Fruit fly (Drosophila melanogaster) Kc167 (cell line): ENCODE measurements around the gene AdipoR.

Source experiments
- Myc ChIP-seq: fragments of >200 bp; optimal IDR thresholded peaks from 2 replicates; lab custom pipeline; 2017; ENCODE audit warnings: missing external identifiers
- Sin3A ChIP-seq: fragments of >200 bp; optimal IDR thresholded peaks from 2 replicates; lab custom pipeline; 2018; ENCODE audit warnings: missing external identifiers
- h ChIP-seq: fragments of >200 bp; optimal IDR thresholded peaks from 3 replicates; lab custom pipeline; 2018; ENCODE audit warnings: missing external identifiers
- insv ChIP-seq: fragments of >200 bp; optimal IDR thresholded peaks from 3 replicates; lab custom pipeline; 2018; ENCODE audit warnings: missing external identifiers
- psq ChIP-seq: fragments of >200 bp; optimal IDR thresholded peaks from 2 replicates; lab custom pipeline; 2017; ENCODE audit warnings: missing external identifiers
- ttk ChIP-seq: sonication (Bioruptor generic); optimal IDR thresholded peaks from 2 replicates; lab custom pipeline; 2017; ENCODE audit warnings: missing external identifiers

The AdipoR gene

DNA sequence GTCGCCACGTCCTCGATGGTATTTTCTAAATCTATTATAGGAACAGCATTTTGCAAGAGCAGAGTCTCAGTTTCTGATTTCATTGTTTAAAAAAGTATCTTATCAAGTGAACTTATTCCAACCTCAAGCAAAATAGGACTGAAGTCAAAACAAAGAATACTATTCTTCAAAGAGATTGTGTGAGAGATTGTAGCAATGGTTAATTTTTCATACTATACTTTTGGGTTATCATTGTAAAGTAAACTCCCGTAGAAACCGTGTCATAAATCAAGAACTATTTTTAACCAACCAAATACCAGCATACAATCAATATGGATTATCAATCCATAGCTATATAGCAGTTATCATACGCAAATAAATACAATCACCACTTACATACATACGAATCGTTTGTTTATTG is 15.8 kb downstream of the AdipoR start, which contains the start of gene CG33093:
Gene CG33093, minus strand, starts transcription at position 122 of the 400 bp plus-strand sequence.
- no peak for TF ChIP-seq ttk (lab: Kevin White, UChicago)
- no peak for TF ChIP-seq insv (lab: Kevin White, UChicago)
- no peak for TF ChIP-seq Myc (lab: Kevin White, UChicago)
- no peak for TF ChIP-seq h

DNA sequence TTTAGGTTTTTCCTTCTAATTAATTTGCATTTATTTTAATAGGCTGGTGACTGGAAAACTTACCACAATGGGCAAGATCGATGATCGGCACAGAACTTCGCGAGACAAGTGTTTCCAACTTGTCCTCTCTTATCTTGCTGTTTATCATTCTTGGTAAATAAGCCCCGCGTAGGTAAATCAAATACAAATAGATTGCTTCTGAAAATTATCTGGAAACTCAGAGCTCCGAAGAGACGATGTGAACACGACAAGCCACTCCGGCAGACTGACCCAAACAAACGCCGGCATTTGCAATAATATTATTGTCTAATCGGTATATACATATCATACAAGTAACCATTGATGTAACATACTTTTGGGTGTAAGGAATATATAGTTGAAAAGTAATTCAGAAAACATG is 17.3 kb downstream of the AdipoR start, which contains the start of gene CG33099:
Gene CG33099, minus strand, starts transcription at position 268 of the 400 bp plus-strand sequence.
- no peak for TF ChIP-seq h
- TF ChIP-seq Sin3A (lab: Kevin White, UChicago), result no peak
- no peak for TF ChIP-seq Myc (lab: Kevin White, UChicago)
- no peak for TF ChIP-seq psq (lab: Kevin White, UChicago)
- TF ChIP-seq ttk (lab: Kevin White, UChicago), result no peak
- no peak for TF ChIP-seq insv (lab: Kevin White, UChicago)

DNA sequence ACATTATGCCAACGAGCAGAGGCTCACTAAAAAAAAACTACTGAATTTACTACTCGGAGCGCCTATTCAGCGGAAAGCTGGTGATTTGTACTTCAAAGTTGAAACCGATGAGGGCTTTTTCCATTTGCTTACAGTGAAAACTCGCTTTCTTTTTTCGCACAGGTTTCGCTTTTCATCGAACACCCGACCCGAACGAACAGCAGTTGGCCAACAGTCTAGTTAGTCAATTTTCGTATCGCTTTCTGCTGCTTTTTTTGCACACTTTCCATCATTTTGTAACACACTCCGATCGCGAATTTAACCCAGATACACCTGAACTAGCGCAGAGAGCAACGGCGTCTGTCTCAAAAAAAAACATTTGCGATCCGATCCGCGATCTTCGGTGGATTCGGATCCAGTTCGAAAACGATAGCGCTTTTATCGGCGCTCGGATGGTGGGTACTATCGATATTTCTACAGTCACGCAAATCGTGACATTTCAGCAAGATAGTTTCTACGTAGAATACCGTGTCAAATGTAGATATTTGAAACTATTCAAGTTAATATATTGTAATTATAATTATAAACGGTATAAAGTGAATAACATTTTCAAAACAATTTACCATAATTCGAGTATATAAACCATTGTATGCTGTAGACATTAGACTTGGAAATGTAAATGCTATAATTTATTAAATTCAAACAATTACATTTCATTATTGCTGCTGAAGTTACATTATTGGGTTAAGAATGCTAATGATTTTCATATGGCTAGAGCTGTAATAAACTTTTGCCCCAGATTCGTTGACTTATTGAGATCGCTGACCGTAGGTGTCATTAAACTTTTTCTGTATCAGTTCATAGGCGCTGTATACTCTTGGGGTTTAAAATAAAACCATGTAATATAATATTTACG is 19.1 kb downstream of the AdipoR start, which contains the start of gene CG5346:
Gene CG5346, minus strand, starts transcription at position 400 of the 895 bp plus-strand sequence.
- no peak for TF ChIP-seq Myc (lab: Kevin White, UChicago)
- no peak for TF ChIP-seq ttk (lab: Kevin White, UChicago)
- TF ChIP-seq insv (lab: Kevin White, UChicago), result no peak
- no peak for TF ChIP-seq psq (lab: Kevin White, UChicago)
- TF ChIP-seq Sin3A (lab: Kevin White, UChicago), result no peak

DNA sequence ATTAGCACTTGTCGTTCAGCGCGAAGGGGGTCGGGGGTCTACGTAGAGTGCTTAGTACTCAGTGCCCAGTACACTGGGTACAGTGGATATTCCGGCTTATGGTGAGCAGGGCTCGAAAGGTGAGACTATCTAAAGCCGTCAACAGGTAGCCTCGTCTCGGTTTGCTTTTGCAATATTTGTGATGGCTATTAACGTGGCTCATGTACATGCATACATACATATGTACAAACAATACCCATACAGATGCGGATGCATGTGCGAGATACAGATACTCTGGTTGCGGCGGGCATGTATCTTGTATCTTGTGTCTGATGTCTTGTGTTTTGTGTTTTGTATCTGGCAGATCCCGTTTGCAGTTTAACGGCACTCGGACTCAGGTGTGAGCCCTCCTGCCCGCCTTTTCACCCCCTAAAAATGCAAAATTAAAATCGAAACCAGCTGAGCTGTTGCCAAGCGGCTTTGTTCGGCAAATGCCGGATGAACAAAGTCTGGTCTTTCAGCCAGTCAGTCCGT is 20.0 kb downstream of the AdipoR start:
- TF ChIP-seq Sin3A (lab: Kevin White, UChicago), result no peak
- no peak for TF ChIP-seq ttk (lab: Kevin White, UChicago)
- TF ChIP-seq psq (lab: Kevin White, UChicago), result no peak
- TF ChIP-seq insv (lab: Kevin White, UChicago), result no peak
- no peak for TF ChIP-seq Myc (lab: Kevin White, UChicago)
- no peak for TF ChIP-seq h

DNA sequence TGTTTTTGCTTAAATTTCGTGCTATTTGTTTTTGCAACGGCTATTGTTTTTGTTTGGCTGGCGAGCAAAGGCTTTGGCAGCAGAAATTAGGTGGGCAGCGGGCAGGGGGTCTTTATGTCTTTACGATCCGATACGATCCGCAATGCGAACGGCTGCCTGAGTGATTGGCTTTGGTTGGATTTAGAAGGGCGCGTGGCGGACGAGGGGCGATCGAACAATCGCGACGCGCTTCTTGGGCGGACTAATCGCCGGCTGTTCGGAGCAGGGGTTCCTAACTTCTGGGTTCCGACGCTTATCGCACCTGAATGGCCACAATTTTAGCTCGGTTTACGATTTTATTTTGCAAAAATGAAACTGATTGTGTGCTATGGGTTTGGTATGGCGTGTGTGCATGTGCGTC is 20.5 kb downstream of the AdipoR start:
- TF ChIP-seq h, result no peak
- TF ChIP-seq Sin3A (lab: Kevin White, UChicago), result no peak
- no peak for TF ChIP-seq ttk (lab: Kevin White, UChicago)
- TF ChIP-seq psq (lab: Kevin White, UChicago), result no peak
- no peak for TF ChIP-seq insv (lab: Kevin White, UChicago)
- no peak for TF ChIP-seq Myc (lab: Kevin White, UChicago)

DNA sequence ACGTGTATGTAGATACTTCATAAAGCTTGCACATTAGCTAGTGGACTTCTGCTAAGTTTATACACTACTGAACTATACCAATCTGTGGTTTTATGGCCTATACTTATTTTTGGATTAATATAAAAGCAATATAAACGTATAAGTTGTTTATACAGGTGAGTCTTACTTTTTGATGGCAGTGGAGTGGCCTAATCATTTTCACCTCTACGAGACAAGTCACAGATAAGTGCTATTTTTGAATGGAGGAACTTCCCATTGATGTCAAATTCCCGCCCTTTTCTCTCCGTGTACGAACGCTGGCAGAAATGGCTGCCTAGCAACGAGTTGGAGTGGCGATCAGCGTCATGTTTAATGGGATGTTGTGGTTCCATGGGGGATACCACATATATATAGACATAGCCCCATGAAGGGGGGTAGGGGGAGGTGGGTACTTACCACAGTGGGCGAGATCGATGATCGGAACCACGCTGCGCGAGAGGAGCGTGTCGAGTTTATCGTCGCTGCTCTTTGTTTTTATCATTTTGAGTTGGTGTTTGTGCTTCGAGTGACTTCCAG is 21.2 kb downstream of the AdipoR start:
- TF ChIP-seq h (no peak), psq (lab: Kevin White, UChicago) (no peak), Sin3A (lab: Kevin White, UChicago) (no peak), insv (lab: Kevin White, UChicago) (no peak), ttk (lab: Kevin White, UChicago) (no peak), Myc (lab: Kevin White, UChicago) (no peak)

DNA sequence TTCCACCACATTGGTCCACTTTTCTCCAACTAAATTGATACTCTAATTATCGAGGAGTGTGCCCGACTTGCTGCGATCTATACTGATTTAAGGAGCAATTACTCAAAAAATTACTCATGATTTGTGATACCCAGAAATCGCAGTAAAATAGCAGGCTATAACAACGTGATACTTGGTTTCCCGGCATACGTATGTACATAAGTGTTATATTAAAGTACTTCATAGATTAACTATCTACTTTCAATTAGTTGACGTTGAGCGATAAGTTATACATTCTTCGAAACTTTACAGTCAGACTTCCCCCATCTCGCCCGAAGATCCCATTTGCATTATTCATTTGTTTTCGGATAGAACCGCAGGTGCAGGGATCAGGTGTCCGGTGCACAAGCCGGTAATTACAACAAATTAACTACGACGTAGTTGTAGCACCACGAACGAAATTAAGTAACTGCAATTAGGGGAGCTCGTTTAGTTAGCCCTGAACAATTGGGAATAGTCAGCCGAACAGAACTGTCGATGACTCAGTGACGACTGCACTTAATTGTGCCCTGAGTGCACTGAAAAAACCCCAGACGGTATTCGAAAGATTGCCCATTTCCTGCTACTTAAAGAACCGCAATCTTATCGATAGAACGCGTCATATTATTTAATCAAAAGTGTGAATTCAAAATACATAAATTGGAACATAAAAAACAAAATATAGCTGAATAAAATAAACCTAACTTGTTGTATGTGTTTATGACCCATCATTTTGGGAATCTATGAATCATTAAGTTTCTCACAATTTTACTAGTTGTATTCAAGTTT is 21.9 kb downstream of the AdipoR start:
- TF ChIP-seq Myc (lab: Kevin White, UChicago) (no peak), psq (lab: Kevin White, UChicago) (no peak), Sin3A (lab: Kevin White, UChicago) (no peak), h (no peak), ttk (lab: Kevin White, UChicago) (no peak), insv (lab: Kevin White, UChicago) (no peak)

DNA sequence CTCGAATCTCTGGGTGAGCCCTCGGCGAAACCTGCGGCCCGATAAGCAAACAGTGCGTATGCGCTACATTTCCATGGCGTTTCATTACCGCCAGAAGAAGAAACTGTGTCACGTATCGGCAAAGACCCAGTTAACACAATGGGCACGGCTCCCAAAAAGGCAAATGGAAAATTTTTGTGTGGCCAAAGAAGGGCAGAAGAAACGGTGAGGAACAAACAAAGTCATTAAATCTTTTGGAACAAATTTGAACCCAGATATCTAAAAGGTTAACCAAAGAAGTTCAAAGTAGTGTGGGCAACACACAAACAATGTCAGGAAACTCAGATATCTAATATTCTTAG is 22.6 kb downstream of the AdipoR start:
- TF ChIP-seq insv (lab: Kevin White, UChicago), result no peak
- no peak for TF ChIP-seq Myc (lab: Kevin White, UChicago)
- no peak for TF ChIP-seq ttk (lab: Kevin White, UChicago)

DNA sequence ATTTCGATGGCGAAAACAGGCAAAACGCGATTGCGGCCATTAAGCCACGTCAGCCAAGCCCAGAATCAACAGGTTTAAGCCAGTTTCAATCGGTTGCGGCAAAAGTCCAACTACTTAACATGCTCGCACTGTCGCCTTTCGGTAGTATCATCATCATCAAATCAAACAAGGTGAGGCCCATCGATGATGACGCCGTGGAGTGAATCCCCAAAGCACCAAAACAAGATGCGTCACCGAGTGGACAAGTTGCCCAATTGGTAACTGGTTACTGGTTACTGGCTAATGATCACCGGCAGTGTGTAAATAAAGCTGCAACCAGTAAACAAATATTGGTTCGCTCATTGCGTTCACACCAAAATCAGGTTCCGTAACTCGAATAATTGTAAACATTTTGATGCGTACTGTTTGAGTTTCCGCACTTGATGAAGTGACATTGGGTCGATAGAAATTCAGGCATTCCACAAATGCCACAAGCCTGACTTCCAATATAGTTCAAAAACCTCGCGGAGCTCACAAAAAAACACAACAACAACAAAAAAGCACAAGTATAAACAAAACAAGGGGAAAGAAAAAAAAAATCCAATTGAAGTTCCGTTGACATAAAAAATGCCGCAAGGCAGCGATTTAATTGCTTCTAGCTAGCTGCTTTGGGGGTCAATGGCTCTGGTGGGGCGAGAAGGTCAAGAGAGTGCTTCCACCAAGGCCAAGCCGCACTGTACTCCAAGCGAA is 23.1 kb downstream of the AdipoR start:
- TF ChIP-seq Myc (lab: Kevin White, UChicago) (no peak), psq (lab: Kevin White, UChicago) (no peak), ttk (lab: Kevin White, UChicago) (no peak), Sin3A (lab: Kevin White, UChicago) (no peak), h (no peak), insv (lab: Kevin White, UChicago) (no peak)

DNA sequence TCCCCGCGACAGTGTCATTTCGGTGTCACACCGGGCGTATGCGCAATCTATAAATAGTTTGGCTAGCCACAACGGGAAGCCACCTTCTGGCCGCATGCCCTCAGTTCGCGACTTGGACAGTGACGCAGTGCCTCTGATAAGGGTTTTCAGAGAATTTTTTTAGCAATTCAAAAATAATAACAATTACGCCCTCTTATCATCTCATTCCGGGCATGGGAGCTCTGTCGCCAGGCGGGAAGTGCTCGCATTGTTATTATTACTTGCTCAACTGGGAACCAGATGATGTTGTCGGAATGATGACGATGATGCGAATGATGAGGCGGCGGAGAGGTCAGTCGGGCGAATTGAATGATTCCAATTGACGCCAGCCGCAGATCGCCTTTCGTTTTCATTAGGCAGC is 24.8 kb downstream of the AdipoR start:
- TF ChIP-seq psq (lab: Kevin White, UChicago) (no peak), insv (lab: Kevin White, UChicago) (no peak), ttk (lab: Kevin White, UChicago) (no peak), Myc (lab: Kevin White, UChicago) (no peak), h (no peak), Sin3A (lab: Kevin White, UChicago) (no peak)
